Fruit fly (Drosophila melanogaster): ENCODE measurements around the gene CG43336.
A peak's percentile ranks its signal among the peaks of the same experiment; 100 is the strongest.

The CG43336 gene

dm6 chr3R:15642804-15643203 lies 5.8 kb downstream of the CG43336 start (continued):
- TF ChIP-seq bcd (GFP tag; optimal IDR thresholded peaks at IDR 0.05): no peak
- TF ChIP-seq CG15011 (GFP tag; optimal IDR thresholded peaks at IDR 0.05): no peak
- no peak for TF ChIP-seq lab (GFP tag; optimal IDR thresholded peaks at IDR 0.05)
- TF ChIP-seq Dfd (GFP tag; optimal IDR thresholded peaks at IDR 0.05): no peak
- no peak for TF ChIP-seq Ptx1 (GFP tag; IDR thresholded peaks at IDR 0.05)
- TF ChIP-seq schlank (tag; optimal IDR thresholded peaks at IDR 0.05): no peak
- TF ChIP-seq CG15696 (tag; optimal IDR thresholded peaks at IDR 0.05): peak; percentile 95
- no peak for TF ChIP-seq CG9437 (GFP tag; optimal IDR thresholded peaks at IDR 0.05)

dm6 chr3R:15644733-15645132 lies 7.8 kb downstream of the CG43336 start:
- TF ChIP-seq her (GFP tag; optimal IDR thresholded peaks at IDR 0.05) (peak; percentile 28), cad (GFP tag; optimal IDR thresholded peaks at IDR 0.05) (no peak), dmrt99B (tag; optimal IDR thresholded peaks at IDR 0.05) (peak; percentile 19), ham (GFP tag; IDR thresholded peaks at IDR 0.05) (no peak), CG15479 (GFP tag; optimal IDR thresholded peaks at IDR 0.05) (no peak), btn (GFP tag; optimal IDR thresholded peaks at IDR 0.05) (no peak), CG16779 (GFP tag; IDR thresholded peaks at IDR 0.05) (no peak), Asciz (GFP tag; optimal IDR thresholded peaks at IDR 0.05) (no peak), knrl (GFP tag; IDR thresholded peaks at IDR 0.05; ENCODE audit: partially characterized antibody) (no peak), Sin3A (optimal IDR thresholded peaks at IDR 0.05) (no peak), Max (GFP tag; optimal IDR thresholded peaks at IDR 0.05) (no peak), CG11723 (GFP tag; optimal IDR thresholded peaks at IDR 0.05) (no peak), CG3163 (GFP tag; optimal IDR thresholded peaks at IDR 0.05) (no peak), CG18764 (GFP tag; optimal IDR thresholded peaks at IDR 0.05) (no peak), jumu (GFP tag; optimal IDR thresholded peaks at IDR 0.05) (peak; percentile 56), Neu2 (GFP tag; optimal IDR thresholded peaks at IDR 0.05; ENCODE audit: borderline replicate concordance) (no peak), Lhr (GFP tag; optimal IDR thresholded peaks at IDR 0.05) (no peak), gro (GFP tag; optimal IDR thresholded peaks at IDR 0.05) (no peak), CG8359 (GFP tag; optimal IDR thresholded peaks at IDR 0.05; ENCODE audit: borderline replicate concordance) (no peak), pho (GFP tag; optimal IDR thresholded peaks at IDR 0.05) (no peak), Bdp1 (GFP tag; optimal IDR thresholded peaks at IDR 0.05) (no peak), Abd-B (GFP tag; optimal IDR thresholded peaks at IDR 0.05) (peak; percentile 47), scrt (GFP tag; optimal IDR thresholded peaks at IDR 0.05) (no peak), Hey (tag; optimal IDR thresholded peaks at IDR 0.05) (no peak), B-H1 (GFP tag; IDR thresholded peaks at IDR 0.05) (no peak), kni (GFP tag; optimal IDR thresholded peaks at IDR 0.05) (no peak), Mad (GFP tag; optimal IDR thresholded peaks at IDR 0.05) (no peak), HHEX (GFP tag; optimal IDR thresholded peaks at IDR 0.05) (no peak), tll (GFP tag; optimal IDR thresholded peaks at IDR 0.05) (no peak), danr (GFP tag; IDR thresholded peaks at IDR 0.05) (no peak), sqz (GFP tag; optimal IDR thresholded peaks at IDR 0.05) (no peak), CG13287 (GFP tag; IDR thresholded peaks at IDR 0.05; ENCODE audit: partially characterized antibody) (no peak), ssp (GFP tag; IDR thresholded peaks at IDR 0.05) (peak; percentile 32; the same call in 1 of the 2 replicates), seq (GFP tag; IDR thresholded peaks at IDR 0.05) (no peak), CG33213 (GFP tag; optimal IDR thresholded peaks at IDR 0.05) (no peak), CG16863 (GFP tag; optimal IDR thresholded peaks at IDR 0.05) (peak; percentile 13), CG14667 (GFP tag; IDR thresholded peaks at IDR 0.05) (no peak), lilli (GFP tag; optimal IDR thresholded peaks at IDR 0.05) (no peak), Trl (optimal IDR thresholded peaks at IDR 0.05) (no peak), Trl (GFP tag; optimal IDR thresholded peaks at IDR 0.05) (peak; percentile 68), jigr1 (GFP tag; IDR thresholded peaks at IDR 0.05) (no peak), CG31441 (GFP tag; IDR thresholded peaks at IDR 0.05) (peak; percentile 39; the same call in 1 of the 2 replicates), Fer3 (tag; optimal IDR thresholded peaks at IDR 0.05) (no peak)
